Fruit fly (Drosophila melanogaster) whole organism, embryonic: ENCODE data around the gene Grip91.

ENCODE experiments used
- Antp ChIP-seq: fragments of 200-800 bp; sonication (Bioruptor generic); optimal IDR thresholded peaks from 3 replicates; lab custom pipeline; 2016; ENCODE audit warnings: missing biosample characterization, missing genetic modification characterization
- Atf-2 ChIP-seq: fragments of 200-800 bp; sonication (Bioruptor generic); optimal IDR thresholded peaks from 2 replicates; lab custom pipeline; 2016; ENCODE audit warnings: missing biosample characterization, missing genetic modification characterization
- C15 ChIP-seq: fragments of 200-800 bp; sonication (Bioruptor generic); IDR thresholded peaks from 3 replicates; pipeline ENCODE4 v1.3.6; 2022; ENCODE audit warnings: missing biosample characterization, missing genetic modification characterization
- CG10147 ChIP-seq: fragments of 200-800 bp; sonication (Bioruptor generic); optimal IDR thresholded peaks from 2 replicates; lab custom pipeline; 2019; ENCODE audit warnings: missing biosample characterization, mild to moderate bottlenecking, missing genetic modification characterization, moderate library complexity
- CG10462 ChIP-seq: fragments of 200-800 bp; sonication (Bioruptor generic); optimal IDR thresholded peaks from 2 replicates; lab custom pipeline; 2016; ENCODE audit warnings: missing biosample characterization, missing genetic modification characterization
- CG13424 ChIP-seq: fragments of 200-800 bp; sonication (Bioruptor generic); optimal IDR thresholded peaks from 2 replicates; lab custom pipeline; 2019; ENCODE audit warnings: missing biosample characterization, mild to moderate bottlenecking, missing genetic modification characterization, moderate library complexity
- CG13624 ChIP-seq: fragments of 200-800 bp; sonication (Bioruptor generic); optimal IDR thresholded peaks from 2 replicates; lab custom pipeline; 2016; ENCODE audit warnings: missing biosample characterization, missing genetic modification characterization
- CG13894 ChIP-seq: fragments of 200-800 bp; sonication (Bioruptor generic); optimal IDR thresholded peaks from 3 replicates; lab custom pipeline; 2018; ENCODE audit warnings: missing biosample characterization, mild to moderate bottlenecking, missing genetic modification characterization, moderate library complexity
- CG18619 ChIP-seq: fragments of 200-800 bp; sonication (Bioruptor generic); optimal IDR thresholded peaks from 3 replicates; lab custom pipeline; 2017; ENCODE audit warnings: missing biosample characterization, mild to moderate bottlenecking, missing genetic modification characterization
- CG2120 ChIP-seq: fragments of 200-800 bp; sonication (Bioruptor generic); optimal IDR thresholded peaks from 3 replicates; lab custom pipeline; 2016; ENCODE audit warnings: missing biosample characterization, missing genetic modification characterization
- CG2678 ChIP-seq: fragments of 200-800 bp; sonication (Bioruptor generic); optimal IDR thresholded peaks from 3 replicates; lab custom pipeline; 2019; ENCODE audit warnings: missing biosample characterization, mild to moderate bottlenecking, missing genetic modification characterization, moderate library complexity
- CG32772 ChIP-seq: fragments of 200-800 bp; sonication (Bioruptor generic); IDR thresholded peaks from 2 replicates; pipeline ENCODE4 v1.3.6; 2022; ENCODE audit warnings: missing biosample characterization, missing genetic modification characterization
- CG4360 ChIP-seq: fragments of 200-800 bp; sonication (Bioruptor generic); IDR thresholded peaks from 2 replicates; pipeline ENCODE4 v1.3.6; 2022; ENCODE audit warnings: missing biosample characterization, missing genetic modification characterization
- CG4854 ChIP-seq: fragments of 200-800 bp; sonication (Bioruptor generic); optimal IDR thresholded peaks from 2 replicates; lab custom pipeline; 2016; ENCODE audit warnings: missing biosample characterization, missing genetic modification characterization, inconsistent platforms
- CG5953 ChIP-seq: fragments of 200-800 bp; sonication (Bioruptor generic); IDR thresholded peaks from 2 replicates; pipeline ENCODE4 v1.3.6; 2022; ENCODE audit warnings: missing biosample characterization, missing genetic modification characterization
- CG6689 ChIP-seq: fragments of 200-800 bp; sonication (Bioruptor generic); IDR thresholded peaks from 2 replicates; pipeline ENCODE4 v1.3.6; 2022; ENCODE audit warnings: missing biosample characterization, missing genetic modification characterization
- CG6813 ChIP-seq: fragments of 200-800 bp; sonication (Bioruptor generic); optimal IDR thresholded peaks from 2 replicates; lab custom pipeline; 2017; ENCODE audit warnings: missing biosample characterization, missing genetic modification characterization, mild to moderate bottlenecking, moderate library complexity, missing genetic modification reagents
- CG6854 ChIP-seq: fragments of 200-800 bp; sonication (Bioruptor generic); optimal IDR thresholded peaks from 3 replicates; lab custom pipeline; 2017; ENCODE audit warnings: missing biosample characterization, mild to moderate bottlenecking, missing genetic modification characterization
- CG7556 ChIP-seq: fragments of 200-800 bp; sonication (Bioruptor generic); optimal IDR thresholded peaks from 2 replicates; lab custom pipeline; 2017; ENCODE audit warnings: missing biosample characterization, mild to moderate bottlenecking, missing genetic modification characterization
- CG7839 ChIP-seq: fragments of 200-800 bp; sonication (Bioruptor generic); optimal IDR thresholded peaks from 3 replicates; lab custom pipeline; 2018; ENCODE audit warnings: missing biosample characterization, mild to moderate bottlenecking, missing genetic modification characterization, moderate library complexity
- CG7987 ChIP-seq: fragments of 200-800 bp; sonication (Bioruptor generic); optimal IDR thresholded peaks from 2 replicates; lab custom pipeline; 2018; ENCODE audit warnings: missing biosample characterization, mild to moderate bottlenecking, missing genetic modification characterization, moderate library complexity
- CG8281 ChIP-seq: fragments of 200-800 bp; sonication (Bioruptor generic); optimal IDR thresholded peaks from 2 replicates; lab custom pipeline; 2018; ENCODE audit warnings: missing biosample characterization, mild to moderate bottlenecking, missing genetic modification characterization, moderate library complexity
- CG8290 ChIP-seq, 3 experiments: fragments of 200-800 bp; sonication (Bioruptor generic); optimal IDR thresholded peaks; 2 replicates each; lab custom pipeline; 2016 to 2019; ENCODE audit warnings: missing biosample characterization in 3 of 3, missing genetic modification characterization in 3 of 3, mild to moderate bottlenecking in 2 of 3, moderate library complexity in 1 of 3
- E2f2 ChIP-seq: fragments of 200-800 bp; sonication (Bioruptor generic); IDR thresholded peaks from 2 replicates; pipeline ENCODE4 v1.3.6; 2022; ENCODE audit warnings: missing biosample characterization, missing genetic modification characterization
- Gsc ChIP-seq: fragments of 200-800 bp; sonication (Bioruptor generic); IDR thresholded peaks from 2 replicates; pipeline ENCODE4 v1.3.6; 2022; ENCODE audit warnings: missing biosample characterization, missing genetic modification characterization
- H15 ChIP-seq: fragments of 200-800 bp; sonication (Bioruptor generic); IDR thresholded peaks from 3 replicates; pipeline ENCODE4 v1.3.6; 2022; ENCODE audit warnings: missing biosample characterization, missing genetic modification characterization
- HLH54F ChIP-seq: fragments of 200-800 bp; sonication (Bioruptor generic); optimal IDR thresholded peaks from 3 replicates; lab custom pipeline; 2016; ENCODE audit warnings: missing biosample characterization, missing genetic modification characterization
- Hmr ChIP-seq: fragments of 200-800 bp; sonication (Bioruptor generic); optimal IDR thresholded peaks from 3 replicates; lab custom pipeline; 2017; ENCODE audit warnings: mild to moderate bottlenecking, missing biosample characterization, missing genetic modification reagents, missing genetic modification characterization
- Hr78 ChIP-seq, 2 experiments: fragments of 200-800 bp in 1 of 2; fragments of >200 bp in 1 of 2; sonication (Bioruptor generic) in 1 of 2; optimal IDR thresholded peaks; 2 replicates each; lab custom pipeline; 2017 to 2019; ENCODE audit warnings: missing biosample characterization in 2 of 2, missing genetic modification characterization in 2 of 2, mild to moderate bottlenecking in 1 of 2, moderate library complexity in 1 of 2
- Lpt ChIP-seq: fragments of >200 bp; optimal IDR thresholded peaks from 2 replicates; lab custom pipeline; 2018; ENCODE audit warnings: missing biosample characterization, missing genetic modification characterization
- Mad ChIP-seq: fragments of 200-800 bp; sonication (Bioruptor generic); optimal IDR thresholded peaks from 2 replicates; lab custom pipeline; 2016; ENCODE audit warnings: missing biosample characterization, missing genetic modification characterization
- Med ChIP-seq: fragments of 200-800 bp; sonication (Bioruptor generic); peaks from one replicate; lab custom pipeline; 2016; ENCODE audit warnings: missing biosample characterization, missing genetic modification characterization, mild to moderate bottlenecking, inconsistent platforms, moderate library complexity
- Meics ChIP-seq: fragments of 200-800 bp; sonication (Bioruptor generic); optimal IDR thresholded peaks from 2 replicates; lab custom pipeline; 2017; ENCODE audit warnings: missing biosample characterization, mild to moderate bottlenecking, missing genetic modification characterization
- NFAT ChIP-seq: fragments of 200-800 bp; sonication (Bioruptor generic); IDR thresholded peaks from 2 replicates; pipeline ENCODE4 v1.3.6; 2022; ENCODE audit warnings: missing biosample characterization, missing genetic modification characterization
- Nf-YB ChIP-seq: fragments of 200-800 bp; sonication (Bioruptor generic); optimal IDR thresholded peaks from 3 replicates; lab custom pipeline; 2019; ENCODE audit warnings: missing biosample characterization, mild to moderate bottlenecking, missing genetic modification characterization, moderate library complexity
- Sry-δ ChIP-seq: fragments of 200-800 bp; sonication (Bioruptor generic); optimal IDR thresholded peaks from 2 replicates; lab custom pipeline; 2016; ENCODE audit warnings: missing biosample characterization, missing genetic modification characterization
- ash1 ChIP-seq: fragments of 200-800 bp; sonication (Bioruptor generic); optimal IDR thresholded peaks from 2 replicates; lab custom pipeline; 2018; ENCODE audit warnings: missing biosample characterization, mild to moderate bottlenecking, missing genetic modification characterization
- crc ChIP-seq: fragments of 200-800 bp; sonication (Bioruptor generic); optimal IDR thresholded peaks from 2 replicates; lab custom pipeline; 2016; ENCODE audit warnings: missing biosample characterization, missing genetic modification characterization
- dysf ChIP-seq: fragments of 200-800 bp; sonication (Bioruptor generic); IDR thresholded peaks from 3 replicates; pipeline ENCODE4 v1.3.6; 2022; ENCODE audit warnings: missing biosample characterization, missing genetic modification characterization
- esg ChIP-seq: fragments of 200-800 bp; sonication (Bioruptor generic); conservative IDR thresholded peaks from 2 replicates; pipeline ENCODE4 v1.3.6; 2022; ENCODE audit warnings: missing biosample characterization, missing genetic modification characterization
- gem ChIP-seq: fragments of 200-800 bp; sonication (Bioruptor generic); optimal IDR thresholded peaks from 2 replicates; lab custom pipeline; 2019; ENCODE audit warnings: missing biosample characterization, mild to moderate bottlenecking, missing genetic modification characterization, moderate library complexity
- lab ChIP-seq: fragments of 200-800 bp; sonication (Bioruptor generic); optimal IDR thresholded peaks from 3 replicates; lab custom pipeline; 2017; ENCODE audit warnings: missing biosample characterization, missing genetic modification characterization, mild to moderate bottlenecking, moderate library complexity, missing genetic modification reagents
- lmd ChIP-seq: fragments of 200-800 bp; sonication (Bioruptor generic); IDR thresholded peaks from 2 replicates; pipeline ENCODE4 v1.3.6; 2022; ENCODE audit warnings: missing biosample characterization, missing genetic modification characterization
- maf-S ChIP-seq: fragments of 200-800 bp; sonication (Bioruptor generic); optimal IDR thresholded peaks from 2 replicates; lab custom pipeline; 2016; ENCODE audit warnings: missing biosample characterization, missing genetic modification characterization
- pum ChIP-seq: fragments of 200-800 bp; sonication (Bioruptor generic); optimal IDR thresholded peaks from 2 replicates; lab custom pipeline; 2016; ENCODE audit warnings: missing biosample characterization, missing genetic modification characterization
- ranshi ChIP-seq: fragments of 200-800 bp; sonication (Bioruptor generic); IDR thresholded peaks from 2 replicates; pipeline ENCODE4 v1.3.6; 2022; ENCODE audit warnings: missing biosample characterization, missing genetic modification characterization
- sc ChIP-seq, 3 experiments: fragments of >200 bp in 2 of 3; fragments of 200-800 bp in 1 of 3; sonication (Bioruptor generic) in 1 of 3; optimal IDR thresholded peaks; 2 replicates in 2 of 3; 3 replicates in 1 of 3; lab custom pipeline; 2017; ENCODE audit warnings: mild to moderate bottlenecking in 1 of 3, missing biosample characterization in 1 of 3, missing genetic modification characterization in 1 of 3, missing genetic modification reagents in 1 of 3
- sens ChIP-seq: fragments of 200-800 bp; sonication (Bioruptor generic); peaks from one replicate; lab custom pipeline; 2016; ENCODE audit warnings: missing biosample characterization, missing genetic modification characterization
- sna ChIP-seq: fragments of 200-800 bp; sonication (Bioruptor generic); IDR thresholded peaks from 2 replicates; pipeline ENCODE4 v1.3.6; 2022; ENCODE audit warnings: missing biosample characterization, missing genetic modification characterization; ENCODE audit not compliant: partially characterized antibody
- sug ChIP-seq: fragments of 200-800 bp; optimal IDR thresholded peaks from 2 replicates; lab custom pipeline; 2019; ENCODE audit warnings: missing biosample characterization, mild to moderate bottlenecking, missing genetic modification characterization, moderate library complexity
- ttk ChIP-seq: fragments of 200-800 bp; sonication (Bioruptor generic); IDR thresholded peaks from 2 replicates; pipeline ENCODE4 v2.1.2; 2022; ENCODE audit warnings: missing biosample characterization, missing genetic modification characterization

Grip91 gene

dm6 chrX:13752543-13753046 lies 8.1 kb upstream of the Grip91 start (continued):
- TF ChIP-seq CG5953 (GFP tag; lab: Robert Waterston, UW), result no peak
- TF ChIP-seq CG13424 (tag; lab: Kevin White, UChicago), result no peak
- no peak for TF ChIP-seq CG6854 (GFP tag; lab: Kevin White, UChicago)
- no peak for TF ChIP-seq Mad (GFP tag; lab: Kevin White, UChicago)
- no peak for TF ChIP-seq sug
- no peak for TF ChIP-seq NFAT
- TF ChIP-seq CG7556 (GFP tag; lab: Kevin White, UChicago), result no peak
- TF ChIP-seq CG8281 (tag; lab: Kevin White, UChicago), result no peak
- no peak for TF ChIP-seq sc (optimal IDR thresholded peaks at IDR 0.05; lab: Kevin White, UChicago)
- TF ChIP-seq sc (GFP tag; optimal IDR thresholded peaks at IDR 0.05; lab: Kevin White, UChicago), result no peak
- TF ChIP-seq Lpt (GFP tag; lab: Kevin White, UChicago), result no peak
- TF ChIP-seq CG6813 (GFP tag; lab: Kevin White, UChicago), result no peak
- TF ChIP-seq CG18619 (GFP tag; lab: Kevin White, UChicago), result peak; percentile 6
- peak; percentile 82 for TF ChIP-seq CG13624
- TF ChIP-seq C15 (GFP tag; lab: Robert Waterston, UW), result no peak
- no peak for TF ChIP-seq maf-S (GFP tag; lab: Kevin White, UChicago)
- peak; percentile 14 for TF ChIP-seq CG2678 (tag; lab: Kevin White, UChicago)
- no peak for TF ChIP-seq CG10147 (GFP tag; lab: Kevin White, UChicago)
- no peak for TF ChIP-seq Nf-YB (GFP tag; lab: Kevin White, UChicago)
- no peak for TF ChIP-seq CG7987 (GFP tag; lab: Kevin White, UChicago)
- no peak for TF ChIP-seq pum (GFP tag; lab: Kevin White, UChicago)
- TF ChIP-seq sna (GFP tag; lab: Robert Waterston, UW), result no peak
- no peak for TF ChIP-seq Gsc (GFP tag; lab: Robert Waterston, UW)
- TF ChIP-seq CG4854 (GFP tag; lab: Kevin White, UChicago), result no peak
- TF ChIP-seq Hr78 (GFP tag; optimal IDR thresholded peaks at IDR 0.05; lab: Kevin White, UChicago), result no peak
- TF ChIP-seq CG32772 (GFP tag; lab: Robert Waterston, UW), result no peak
- peak; percentile 4 for TF ChIP-seq CG7839 (tag; lab: Kevin White, UChicago)
- TF ChIP-seq ranshi, result no peak
- no peak for TF ChIP-seq Sry-δ (GFP tag; lab: Kevin White, UChicago)
- TF ChIP-seq HLH54F (GFP tag; lab: Kevin White, UChicago), result no peak
- TF ChIP-seq CG13894, result peak; percentile 4
- no peak for TF ChIP-seq dysf
- no peak for TF ChIP-seq CG8290 (GFP tag; optimal IDR thresholded peaks at IDR 0.05; lab: Kevin White, UChicago)
- TF ChIP-seq CG8290 (tag; optimal IDR thresholded peaks at IDR 0.05; lab: Kevin White, UChicago), result peak in 1 of 2 experiments; percentile 3
- peak; percentile 47 for TF ChIP-seq CG2120 (GFP tag; lab: Kevin White, UChicago)
- peak; percentile 2 for TF ChIP-seq gem
- no peak for TF ChIP-seq ash1 (GFP tag; lab: Kevin White, UChicago)
- no peak for TF ChIP-seq H15 (GFP tag; lab: Robert Waterston, UW)
- peak; percentile 38 for TF ChIP-seq Meics
- TF ChIP-seq esg (GFP tag; lab: Robert Waterston, UW), result no peak
- peak; percentile 50 for TF ChIP-seq Med (GFP tag; lab: Kevin White, UChicago)
- no peak for TF ChIP-seq crc (GFP tag; lab: Kevin White, UChicago)
- no peak for TF ChIP-seq Atf-2 (GFP tag; lab: Kevin White, UChicago)
- TF ChIP-seq CG6689 (GFP tag; lab: Robert Waterston, UW), result no peak
- TF ChIP-seq CG10462, result no peak
- TF ChIP-seq CG4360 (GFP tag; lab: Robert Waterston, UW), result peak; percentile 81
- TF ChIP-seq Antp (GFP tag; lab: Kevin White, UChicago), result no peak
- no peak for TF ChIP-seq ttk
- no peak for TF ChIP-seq lmd (GFP tag; lab: Robert Waterston, UW)
- peak; percentile 15 for TF ChIP-seq lab (GFP tag; lab: Kevin White, UChicago)
- TF ChIP-seq sens (GFP tag; lab: Kevin White, UChicago), result peak; percentile 9
- TF ChIP-seq Hmr, result peak; percentile 22
- TF ChIP-seq E2f2 (GFP tag; lab: Robert Waterston, UW), result no peak
